Fruit fly (Drosophila melanogaster): ENCODE results near the gene Hsp67Bc.

The Hsp67Bc gene

dm6 chr3L:9373374-9374004 lies 1.2 kb upstream of the Hsp67Bc start (continued):
- TF ChIP-seq CG15601 (tag; optimal IDR thresholded peaks at IDR 0.05) (peak; percentile 64), fd64A (GFP tag; optimal IDR thresholded peaks at IDR 0.05) (no peak), CG17328 (GFP tag; IDR thresholded peaks at IDR 0.05) (peak; percentile 81), MTF-1 (GFP tag; optimal IDR thresholded peaks at IDR 0.05; ENCODE audit: borderline replicate concordance) (peak; percentile 49), Mad (GFP tag; optimal IDR thresholded peaks at IDR 0.05) (peak; percentile 47), eve (GFP tag; optimal IDR thresholded peaks at IDR 0.05) (no peak), CG11504 (tag; optimal IDR thresholded peaks at IDR 0.05) (peak; percentile 74), Jarid2 (GFP tag; optimal IDR thresholded peaks at IDR 0.05) (peak; percentile 9), emc (GFP tag; optimal IDR thresholded peaks at IDR 0.05) (no peak), pum (GFP tag; optimal IDR thresholded peaks at IDR 0.05) (no peak), sens-2 (GFP tag; IDR thresholded peaks at IDR 0.05) (peak; percentile 73), ind (GFP tag; optimal IDR thresholded peaks at IDR 0.05) (peak; percentile 71), slbo (GFP tag; IDR thresholded peaks at IDR 0.05) (peak; percentile 69), dpn (GFP tag; optimal IDR thresholded peaks at IDR 0.05) (peak in 1 of 2 experiments; percentile 43), Hsf (GFP tag; optimal IDR thresholded peaks at IDR 0.05) (peak; percentile 48), Dad (GFP tag; optimal IDR thresholded peaks at IDR 0.05) (no peak), kni (GFP tag; optimal IDR thresholded peaks at IDR 0.05) (no peak), so (GFP tag; IDR thresholded peaks at IDR 0.05) (peak; percentile 80), row (GFP tag; IDR thresholded peaks at IDR 0.05) (peak; percentile 66), CG31224 (GFP tag; IDR thresholded peaks at IDR 0.05) (peak; percentile 40; the same call in 1 of the 2 replicates), ci (GFP tag; IDR thresholded peaks at IDR 0.05) (peak; percentile 91), CG9817 (tag; optimal IDR thresholded peaks at IDR 0.05) (peak; percentile 39), CG4820 (GFP tag; optimal IDR thresholded peaks at IDR 0.05) (peak; percentile 59), CG6765 (GFP tag; optimal IDR thresholded peaks at IDR 0.05) (peak; percentile 54), CG14965 (GFP tag; optimal IDR thresholded peaks at IDR 0.05; ENCODE audit: borderline replicate concordance) (no peak), CG34224 (GFP tag; IDR thresholded peaks at IDR 0.05; ENCODE audit: partially characterized antibody) (peak; percentile 53; the same call in 1 of the 3 replicates), CG2116 (GFP tag; optimal IDR thresholded peaks at IDR 0.05) (no peak), wek (GFP tag; optimal IDR thresholded peaks at IDR 0.05) (no peak), Ravus (GFP tag; IDR thresholded peaks at IDR 0.05) (peak; percentile 26; the same call in 1 of the 2 replicates), CG17186 (GFP tag; optimal IDR thresholded peaks at IDR 0.05) (no peak), gsb-n (tag; optimal IDR thresholded peaks at IDR 0.05) (peak; percentile 26), Bdp1 (GFP tag; optimal IDR thresholded peaks at IDR 0.05) (no peak), bsh (GFP tag; optimal IDR thresholded peaks at IDR 0.05) (peak; percentile 39 to 81), rib (GFP tag; IDR thresholded peaks at IDR 0.05) (no peak), NFAT (GFP tag; IDR thresholded peaks at IDR 0.05) (peak; percentile 48), lab (GFP tag; optimal IDR thresholded peaks at IDR 0.05) (peak; percentile 88), CG33557 (GFP tag; optimal IDR thresholded peaks at IDR 0.05) (peak; percentile 34), grn (GFP tag; optimal IDR thresholded peaks at IDR 0.05) (no peak), CG6813 (GFP tag; optimal IDR thresholded peaks at IDR 0.05) (peak; percentile 75), lilli (GFP tag; optimal IDR thresholded peaks at IDR 0.05) (peak; percentile 26), cwo (GFP tag; optimal IDR thresholded peaks at IDR 0.05) (peak; percentile 76), Dll (GFP tag; IDR thresholded peaks at IDR 0.05; ENCODE audit: partially characterized antibody) (peak; percentile 62; the same call in 2 of the 4 replicates), Six4 (GFP tag; optimal IDR thresholded peaks at IDR 0.05) (peak; percentile 43), bigmax (GFP tag; optimal IDR thresholded peaks at IDR 0.05) (no peak), Hand (GFP tag; optimal IDR thresholded peaks at IDR 0.05) (peak; percentile 67), CG10431 (GFP tag; optimal IDR thresholded peaks at IDR 0.05) (no peak), Meics (GFP tag; optimal IDR thresholded peaks at IDR 0.05) (peak; percentile 71), scrt (GFP tag; optimal IDR thresholded peaks at IDR 0.05) (peak; percentile 94), en (GFP tag; optimal IDR thresholded peaks at IDR 0.05) (no peak)

Measured in whole organism, embryonic.